Fruit fly (Drosophila melanogaster) S2 (cell line): Measurements from ENCODE around the gene Nufip.

ENCODE experiments used
- CG8478 ChIP-seq: fragments of >200 bp; optimal IDR thresholded peaks from 2 replicates; lab custom pipeline; 2018
- CTCF ChIP-seq, 2 experiments: fragments of >200 bp; optimal IDR thresholded peaks; 2 replicates each; lab custom pipeline; 2018

The Nufip gene

DNA sequence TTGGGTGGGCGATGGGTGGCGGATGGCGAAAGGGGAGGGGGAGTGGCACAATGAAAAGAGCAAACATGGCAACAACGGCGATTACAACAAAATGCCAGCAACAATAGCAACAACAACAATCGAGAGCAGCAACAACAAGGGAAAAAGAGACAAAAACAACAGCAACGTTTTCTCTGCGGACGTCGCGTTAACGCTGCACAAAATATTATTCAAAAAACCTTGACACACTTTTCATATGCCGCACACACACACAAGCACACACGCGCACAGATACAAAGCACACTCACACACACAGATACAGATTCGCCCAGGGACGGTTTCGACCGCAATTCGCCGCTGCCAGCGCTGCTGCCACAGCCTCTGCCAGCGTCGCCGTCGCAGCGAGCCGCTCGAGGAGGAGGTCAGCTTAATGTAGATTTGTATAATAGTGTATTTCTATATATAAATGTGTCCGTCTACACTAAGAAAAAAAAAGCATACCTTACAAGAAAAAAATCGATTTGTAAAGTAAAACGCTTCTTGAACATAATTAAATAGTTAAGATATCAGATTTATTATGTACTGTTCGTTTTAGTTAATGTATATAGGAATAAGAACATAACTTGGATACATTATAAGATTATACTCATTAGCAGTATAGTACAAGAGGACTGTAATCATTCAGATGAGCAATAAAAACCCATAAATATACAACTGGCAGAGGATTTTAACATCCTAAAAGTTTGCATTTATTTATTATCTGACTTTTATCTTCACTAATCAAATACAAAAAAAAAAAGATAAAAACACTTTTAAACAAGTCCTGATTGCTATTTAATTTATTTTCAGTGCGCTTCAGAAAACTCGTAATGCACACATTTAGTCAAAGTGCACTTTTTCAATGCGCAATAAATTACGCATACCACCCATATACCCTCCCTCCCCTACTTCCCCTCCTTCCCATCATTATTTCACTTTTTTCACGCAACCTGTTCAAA is 33.8 kb upstream of the Nufip start:
- TF ChIP-seq CTCF (optimal IDR thresholded peaks at IDR 0.05; lab: Kevin White, UChicago) (no peak), CG8478 (lab: Kevin White, UChicago) (no peak)

- TF ChIP-seq CG8478 (lab: Kevin White, UChicago) (no peak), CTCF (optimal IDR thresholded peaks at IDR 0.05; lab: Kevin White, UChicago) (no peak)
Observed at dm6 chr3L:18772014-18772560, 23.9 kb upstream of the Nufip start.

DNA sequence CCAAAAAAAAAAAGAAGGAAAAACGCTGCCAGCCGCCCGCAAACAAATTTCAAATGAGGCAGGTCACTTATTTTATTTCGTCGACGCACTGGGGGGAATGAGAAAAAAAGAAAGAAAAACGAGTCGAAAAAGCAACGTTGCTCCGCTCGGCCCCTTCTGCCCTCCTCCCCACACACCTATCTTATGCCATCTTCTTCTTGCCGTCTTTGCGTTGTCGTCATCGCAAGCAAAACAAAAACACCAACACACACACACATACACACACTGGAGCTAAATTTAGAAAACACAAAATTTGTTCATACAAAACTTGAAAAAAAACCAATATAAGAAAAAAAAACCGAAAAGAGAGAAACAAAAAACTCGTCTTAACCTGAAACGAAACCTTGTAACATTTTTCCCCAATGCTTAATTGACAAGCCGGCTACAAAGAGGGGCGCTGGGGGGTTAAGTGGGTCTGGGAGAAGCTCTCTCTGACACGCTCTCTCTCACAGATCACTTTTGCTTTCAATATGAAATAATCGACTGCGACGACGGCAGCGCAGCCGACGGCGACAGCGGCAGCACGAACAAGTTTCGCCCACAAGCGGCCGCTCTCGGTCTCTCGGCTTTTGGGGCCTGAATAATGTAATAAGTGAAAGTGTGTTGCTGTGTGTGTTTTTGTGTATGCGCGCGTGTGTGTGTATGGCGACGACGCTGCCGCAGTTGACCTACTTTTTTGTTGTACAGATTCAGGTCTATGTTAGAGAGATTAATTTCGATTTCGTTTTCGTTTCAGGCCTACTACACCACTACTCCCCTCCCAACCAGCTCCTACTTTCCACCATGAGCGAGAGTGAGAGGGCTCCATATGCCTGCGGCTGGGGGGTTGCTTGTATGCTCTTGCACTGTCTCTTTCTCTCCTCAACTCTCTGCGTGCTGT is 23.2 kb upstream of the Nufip start:
- TF ChIP-seq CTCF (optimal IDR thresholded peaks at IDR 0.05; lab: Kevin White, UChicago) (no peak), CG8478 (lab: Kevin White, UChicago) (no peak)

- TF ChIP-seq CTCF (optimal IDR thresholded peaks at IDR 0.05; lab: Kevin White, UChicago) (no peak), CG8478 (lab: Kevin White, UChicago) (no peak)
Observed at dm6 chr3L:18769782-18770181, 21.6 kb upstream of the Nufip start.

- TF ChIP-seq CG8478 (lab: Kevin White, UChicago) (no peak), CTCF (optimal IDR thresholded peaks at IDR 0.05; lab: Kevin White, UChicago) (no peak)
Observed at dm6 chr3L:18768788-18769707, 20.9 kb upstream of the Nufip start.

- TF ChIP-seq CG8478 (lab: Kevin White, UChicago) (no peak), CTCF (optimal IDR thresholded peaks at IDR 0.05; lab: Kevin White, UChicago) (no peak)
Observed at dm6 chr3L:18767950-18768781, 20.0 kb upstream of the Nufip start.

DNA sequence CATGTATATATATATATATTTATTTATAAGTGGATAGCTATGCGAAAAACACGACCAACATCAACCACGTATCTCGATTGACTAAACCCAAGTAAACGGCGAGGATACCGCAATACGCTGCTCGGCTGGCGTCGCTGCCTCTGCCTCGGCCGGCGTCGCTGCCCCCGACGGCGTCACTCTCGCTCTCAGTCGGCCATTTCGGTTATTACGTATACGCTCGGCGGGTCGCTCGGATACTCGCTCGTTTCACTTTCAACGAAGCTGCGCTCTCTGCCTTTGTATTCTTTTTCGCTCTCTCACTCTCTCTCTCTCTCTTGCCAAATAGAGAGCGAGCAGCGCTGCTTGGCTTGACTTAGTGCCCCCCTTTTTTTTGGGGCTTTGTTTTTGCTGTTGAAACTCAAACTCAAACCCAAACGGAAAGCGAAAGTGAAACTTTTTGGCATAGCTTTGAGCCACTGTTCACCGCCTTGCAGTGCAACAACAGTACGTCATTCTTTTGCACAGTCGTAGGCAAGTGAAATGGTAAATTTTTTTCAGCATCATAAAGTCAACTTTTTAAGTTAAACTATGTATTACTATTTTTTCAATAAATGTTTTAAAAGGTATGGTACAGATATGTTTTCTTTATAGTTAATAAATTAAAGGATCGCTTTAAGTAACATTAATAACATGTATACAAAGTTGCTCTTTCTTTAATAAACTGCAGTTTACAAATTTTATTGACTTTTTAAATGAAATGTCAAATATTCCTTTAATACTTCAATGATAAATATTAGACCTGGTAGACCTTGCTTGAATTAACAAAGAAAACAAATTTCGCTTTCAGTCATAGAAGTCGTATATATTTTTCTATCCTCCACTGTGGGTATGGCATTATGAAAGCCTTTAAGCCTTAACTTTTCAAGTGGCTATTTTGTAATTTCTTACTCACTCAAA is 17.8 kb upstream of the Nufip start:
- TF ChIP-seq CG8478 (lab: Kevin White, UChicago) (no peak), CTCF (optimal IDR thresholded peaks at IDR 0.05; lab: Kevin White, UChicago) (no peak)

dm6 chr3L:18763486-18764436 is 15.6 kb upstream of the Nufip start:
- TF ChIP-seq CTCF (optimal IDR thresholded peaks at IDR 0.05; lab: Kevin White, UChicago) (no peak), CG8478 (lab: Kevin White, UChicago) (no peak)

- TF ChIP-seq CTCF (optimal IDR thresholded peaks at IDR 0.05; lab: Kevin White, UChicago) (no peak), CG8478 (lab: Kevin White, UChicago) (no peak)
Observed at dm6 chr3L:18761728-18762127, 13.6 kb upstream of the Nufip start.

DNA sequence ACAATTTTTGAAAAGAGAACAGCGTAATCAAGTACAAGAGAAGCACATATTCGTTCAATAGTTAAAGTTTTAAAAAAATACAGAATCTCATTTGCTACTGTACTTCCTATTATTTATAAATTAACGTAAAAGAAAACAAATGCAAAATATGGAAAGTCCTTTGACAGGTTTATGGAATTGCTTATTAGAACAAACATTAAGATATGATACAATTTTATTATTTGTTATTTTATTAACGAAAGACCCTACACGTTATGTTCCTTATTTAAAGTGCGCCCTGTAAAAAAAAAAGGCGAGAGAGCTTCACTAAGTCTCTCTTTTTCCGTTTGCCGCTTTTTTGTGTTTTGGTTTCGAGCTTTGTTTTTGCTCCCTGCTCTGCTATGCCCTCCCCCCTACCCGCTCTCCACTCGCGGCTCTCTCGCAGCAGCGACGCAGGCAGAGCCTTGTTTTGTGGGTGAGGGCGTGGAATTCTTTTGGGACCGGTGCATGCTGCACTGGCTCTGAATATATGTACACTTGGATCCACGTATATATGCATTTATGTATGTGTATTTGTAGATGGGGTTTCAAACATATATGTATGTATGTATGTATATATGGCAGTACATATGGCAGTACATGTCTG is 12.4 kb upstream of the Nufip start:
- no peak for TF ChIP-seq CG8478 (lab: Kevin White, UChicago)
- no peak for TF ChIP-seq CTCF (optimal IDR thresholded peaks at IDR 0.05; lab: Kevin White, UChicago)
